Worm (Caenorhabditis elegans): Measurements from ENCODE around the gene folt-2.

DNA sequence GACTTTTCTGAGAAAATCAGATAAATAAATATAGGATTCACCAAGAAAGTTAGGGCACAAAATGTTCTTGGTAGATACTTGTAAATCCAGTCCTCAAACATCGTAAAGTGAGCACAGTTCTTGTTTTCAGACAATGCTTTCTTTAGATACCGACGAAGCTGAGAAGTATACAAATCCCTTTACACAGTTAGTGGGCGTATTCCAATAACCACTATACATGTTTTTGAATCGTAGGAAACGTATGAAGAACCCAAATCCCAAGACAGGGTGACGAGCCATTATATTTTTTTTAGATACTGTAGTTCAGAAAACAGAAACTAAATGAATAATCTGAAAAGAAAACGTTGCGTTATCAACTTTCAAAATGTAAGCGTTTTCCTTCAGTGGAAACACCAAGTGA lies 29.6 kb downstream of the folt-2 start, which contains the start of gene srj-44:
- TF ChIP-seq mep-1 (tag; optimal IDR thresholded peaks at IDR 0.05) (no peak), hlh-1 (tag; optimal IDR thresholded peaks at IDR 0.05) (no peak), lin-13 (tag; optimal IDR thresholded peaks at IDR 0.05) (no peak), nhr-76 (tag; optimal IDR thresholded peaks at IDR 0.05) (no peak), pha-4 (tag; optimal IDR thresholded peaks at IDR 0.05) (no peak), elt-3 (tag; optimal IDR thresholded peaks at IDR 0.05) (no peak), snpc-4 (tag; optimal IDR thresholded peaks at IDR 0.05) (no peak), mab-5 (tag; optimal IDR thresholded peaks at IDR 0.05) (no peak), unc-39 (tag; optimal IDR thresholded peaks at IDR 0.05) (no peak), ham-2 (GFP tag; optimal IDR thresholded peaks at IDR 0.05) (no peak), unc-120 (tag; optimal IDR thresholded peaks at IDR 0.05; ENCODE audit: poor library complexity, severe bottlenecking) (no peak), cnd-1 (tag; optimal IDR thresholded peaks at IDR 0.05) (no peak)

All from whole organism, mixed stage, embryonic.